Fruit fly (Drosophila melanogaster) whole organism, prepupa: ENCODE results near the gene Spps.

ENCODE experiments used
- Blimp-1 ChIP-seq: fragments of 200-800 bp; sonication (Bioruptor generic); optimal IDR thresholded peaks from 3 replicates; lab custom pipeline; 2017; ENCODE audit warnings: missing biosample characterization, missing genetic modification characterization, mild to moderate bottlenecking, moderate library complexity, missing genetic modification reagents
- CG10669 ChIP-seq: fragments of 200-800 bp; sonication (Bioruptor generic); optimal IDR thresholded peaks from 3 replicates; lab custom pipeline; 2018; ENCODE audit warnings: missing biosample characterization, mild to moderate bottlenecking, missing genetic modification characterization, moderate library complexity
- CG11294 ChIP-seq: fragments of 200-800 bp; sonication (Bioruptor generic); IDR thresholded peaks from 2 replicates; pipeline ENCODE4 v1.3.6; 2022; ENCODE audit warnings: missing biosample characterization, missing genetic modification characterization
- CG11762 ChIP-seq: fragments of 200-800 bp; sonication (Bioruptor generic); optimal IDR thresholded peaks from 3 replicates; lab custom pipeline; 2016; ENCODE audit warnings: missing biosample characterization, missing genetic modification characterization; ENCODE audit not compliant: insufficient read depth
- CG15336 ChIP-seq: fragments of 200-800 bp; sonication (Bioruptor generic); IDR thresholded peaks from 2 replicates; pipeline ENCODE4 v1.3.6; 2022; ENCODE audit warnings: missing biosample characterization, missing genetic modification characterization
- CG1621 ChIP-seq: fragments of 200-800 bp; sonication (Bioruptor generic); optimal IDR thresholded peaks from 3 replicates; lab custom pipeline; 2018; ENCODE audit warnings: missing biosample characterization, mild to moderate bottlenecking, missing genetic modification characterization
- CG16779 ChIP-seq: fragments of 200-800 bp; sonication (Bioruptor generic); optimal IDR thresholded peaks from 3 replicates; lab custom pipeline; 2017; ENCODE audit warnings: missing biosample characterization, mild to moderate bottlenecking, missing genetic modification characterization
- CG3032 ChIP-seq: fragments of 200-800 bp; optimal IDR thresholded peaks from 2 replicates; lab custom pipeline; 2019; ENCODE audit warnings: missing biosample characterization, mild to moderate bottlenecking, missing genetic modification characterization, moderate library complexity
- CG31627 ChIP-seq: fragments of 200-800 bp; sonication (Bioruptor generic); optimal IDR thresholded peaks from 3 replicates; lab custom pipeline; 2016; ENCODE audit warnings: missing biosample characterization, missing genetic modification characterization
- CG32006 ChIP-seq: fragments of 200-800 bp; sonication (Bioruptor generic); optimal IDR thresholded peaks from 3 replicates; lab custom pipeline; 2017; ENCODE audit warnings: missing biosample characterization, mild to moderate bottlenecking, missing genetic modification characterization
- CG34406 ChIP-seq: fragments of 200-800 bp; sonication (Bioruptor generic); optimal IDR thresholded peaks from 3 replicates; lab custom pipeline; 2016; ENCODE audit warnings: missing biosample characterization, missing genetic modification characterization
- CG3919 ChIP-seq: fragments of 200-800 bp; sonication (Bioruptor generic); optimal IDR thresholded peaks from 3 replicates; lab custom pipeline; 2016; ENCODE audit warnings: missing biosample characterization, missing genetic modification characterization
- CG6163 ChIP-seq: fragments of 200-800 bp; sonication (Bioruptor generic); IDR thresholded peaks from 3 replicates; pipeline ENCODE4 v1.3.6; 2022; ENCODE audit warnings: missing biosample characterization, missing genetic modification characterization
- CG6792 ChIP-seq: fragments of 200-800 bp; sonication (Bioruptor generic); optimal IDR thresholded peaks from 3 replicates; lab custom pipeline; 2016; ENCODE audit warnings: missing biosample characterization, missing genetic modification characterization
- CG6808 ChIP-seq: fragments of 200-800 bp; sonication (Bioruptor generic); optimal IDR thresholded peaks from 3 replicates; lab custom pipeline; 2017; ENCODE audit warnings: missing biosample characterization, missing genetic modification characterization, mild to moderate bottlenecking, moderate library complexity, missing genetic modification reagents
- CG6854 ChIP-seq: fragments of 200-800 bp; sonication (Bioruptor generic); optimal IDR thresholded peaks from 2 replicates; lab custom pipeline; 2017; ENCODE audit warnings: missing biosample characterization, mild to moderate bottlenecking, missing genetic modification characterization
- CG7368 ChIP-seq: fragments of 200-800 bp; sonication (Bioruptor generic); optimal IDR thresholded peaks from 3 replicates; lab custom pipeline; 2016; ENCODE audit warnings: missing biosample characterization, missing genetic modification characterization
- CG8119 ChIP-seq: fragments of 200-800 bp; sonication (Bioruptor generic); IDR thresholded peaks from 3 replicates; pipeline ENCODE4 v1.3.6; 2022; ENCODE audit warnings: missing biosample characterization, missing genetic modification characterization
- CG8319 ChIP-seq: fragments of 200-800 bp; sonication (Bioruptor generic); optimal IDR thresholded peaks from 3 replicates; lab custom pipeline; 2016; ENCODE audit warnings: missing biosample characterization, missing genetic modification characterization
- CG8632 ChIP-seq: fragments of 200-800 bp; sonication (Bioruptor generic); optimal IDR thresholded peaks from 3 replicates; lab custom pipeline; 2016; ENCODE audit warnings: missing biosample characterization, missing genetic modification characterization
- CG9139 ChIP-seq: fragments of 200-800 bp; sonication (Bioruptor generic); optimal IDR thresholded peaks from 3 replicates; lab custom pipeline; 2017; ENCODE audit warnings: missing biosample characterization, mild to moderate bottlenecking, missing genetic modification characterization
- Eip75B ChIP-seq: fragments of 200-800 bp; sonication (Bioruptor generic); optimal IDR thresholded peaks from 3 replicates; lab custom pipeline; 2016; ENCODE audit warnings: missing biosample characterization, missing genetic modification characterization
- Eip78C ChIP-seq: fragments of 200-800 bp; sonication (Bioruptor generic); peaks from one replicate; lab custom pipeline; 2016; ENCODE audit warnings: missing biosample characterization, missing genetic modification characterization
- Ets21C ChIP-seq: fragments of 200-800 bp; sonication (Bioruptor generic); optimal IDR thresholded peaks from 3 replicates; lab custom pipeline; 2016; ENCODE audit warnings: missing biosample characterization, missing genetic modification characterization
- Ets96B ChIP-seq: fragments of 200-800 bp; optimal IDR thresholded peaks from 2 replicates; lab custom pipeline; 2019; ENCODE audit warnings: missing biosample characterization, mild to moderate bottlenecking, missing genetic modification characterization, moderate library complexity
- Gug ChIP-seq: fragments of 200-800 bp; sonication (Bioruptor generic); IDR thresholded peaks from 2 replicates; pipeline ENCODE4 v1.3.6; 2022; ENCODE audit warnings: missing biosample characterization, missing genetic modification characterization
- Hr38 ChIP-seq: sonication (Bioruptor generic); optimal IDR thresholded peaks from 2 replicates; lab custom pipeline; 2016; ENCODE audit warnings: missing biosample characterization, missing genetic modification characterization
- Hr39 ChIP-seq: fragments of 200-800 bp; sonication (Bioruptor generic); optimal IDR thresholded peaks from 2 replicates; lab custom pipeline; 2016; ENCODE audit warnings: missing biosample characterization, missing genetic modification characterization
- Lpt ChIP-seq: fragments of 200-800 bp; sonication (Bioruptor generic); optimal IDR thresholded peaks from 3 replicates; lab custom pipeline; 2016; ENCODE audit warnings: missing biosample characterization, missing genetic modification characterization
- Met ChIP-seq: fragments of 200-800 bp; sonication (Bioruptor generic); optimal IDR thresholded peaks from 3 replicates; lab custom pipeline; 2016; ENCODE audit warnings: missing biosample characterization, missing genetic modification characterization
- OdsH ChIP-seq: fragments of 200-800 bp; sonication (Bioruptor generic); optimal IDR thresholded peaks from 3 replicates; lab custom pipeline; 2016; ENCODE audit warnings: missing biosample characterization, missing genetic modification characterization
- Smox ChIP-seq: fragments of 200-800 bp; sonication (Bioruptor generic); optimal IDR thresholded peaks from 3 replicates; lab custom pipeline; 2016; ENCODE audit warnings: missing biosample characterization, missing genetic modification characterization
- Sox102F ChIP-seq: fragments of 200-800 bp; sonication (Bioruptor generic); optimal IDR thresholded peaks from 2 replicates; lab custom pipeline; 2016; ENCODE audit warnings: missing biosample characterization, mild to moderate bottlenecking, missing genetic modification characterization
- Sox14 ChIP-seq: fragments of 200-800 bp; sonication (Bioruptor generic); optimal IDR thresholded peaks from 3 replicates; lab custom pipeline; 2016; ENCODE audit warnings: missing biosample characterization, missing genetic modification characterization
- Sox15 ChIP-seq: fragments of 200-800 bp; sonication (Bioruptor generic); optimal IDR thresholded peaks from 3 replicates; lab custom pipeline; 2016; ENCODE audit warnings: missing biosample characterization, missing genetic modification characterization
- achi ChIP-seq: fragments of 200-800 bp; sonication (Bioruptor generic); optimal IDR thresholded peaks from 3 replicates; lab custom pipeline; 2016; ENCODE audit warnings: missing biosample characterization, missing genetic modification characterization
- acj6 ChIP-seq: fragments of 200-800 bp; sonication (Bioruptor generic); optimal IDR thresholded peaks from 3 replicates; lab custom pipeline; 2016; ENCODE audit warnings: missing biosample characterization, missing genetic modification characterization
- cyc ChIP-seq: fragments of 200-800 bp; sonication (Bioruptor generic); optimal IDR thresholded peaks from 3 replicates; lab custom pipeline; 2016; ENCODE audit warnings: missing biosample characterization, missing genetic modification characterization
- dsx ChIP-seq: fragments of 200-800 bp; optimal IDR thresholded peaks from 3 replicates; lab custom pipeline; 2019; ENCODE audit warnings: missing biosample characterization, mild to moderate bottlenecking, missing genetic modification characterization, moderate library complexity; ENCODE audit not compliant: poor library complexity, severe bottlenecking
- eg ChIP-seq: fragments of 200-800 bp; sonication (Bioruptor generic); IDR thresholded peaks from 3 replicates; pipeline ENCODE4 v1.3.6; 2022; ENCODE audit warnings: missing biosample characterization, missing genetic modification characterization
- esn ChIP-seq: fragments of 200-800 bp; sonication (Bioruptor generic); optimal IDR thresholded peaks from 2 replicates; lab custom pipeline; 2016; ENCODE audit warnings: missing biosample characterization, mild to moderate bottlenecking, missing genetic modification characterization, moderate library complexity
- fd59A ChIP-seq: fragments of 200-800 bp; sonication (Bioruptor generic); optimal IDR thresholded peaks from 2 replicates; lab custom pipeline; 2017; ENCODE audit warnings: missing biosample characterization, mild to moderate bottlenecking, missing genetic modification characterization, missing genetic modification reagents
- fd85E ChIP-seq: fragments of 200-800 bp; sonication (Bioruptor generic); optimal IDR thresholded peaks from 3 replicates; lab custom pipeline; 2016; ENCODE audit warnings: missing biosample characterization, missing genetic modification characterization
- fkh ChIP-seq: fragments of 200-800 bp; sonication (Bioruptor generic); optimal IDR thresholded peaks from 3 replicates; lab custom pipeline; 2017; ENCODE audit warnings: missing biosample characterization, mild to moderate bottlenecking, missing genetic modification characterization, moderate library complexity
- lz ChIP-seq: fragments of 200-800 bp; sonication (Bioruptor generic); optimal IDR thresholded peaks from 3 replicates; lab custom pipeline; 2016; ENCODE audit warnings: missing biosample characterization, missing genetic modification characterization
- net ChIP-seq: fragments of 200-800 bp; sonication (Bioruptor generic); optimal IDR thresholded peaks from 3 replicates; lab custom pipeline; 2016; ENCODE audit warnings: missing biosample characterization, missing genetic modification characterization
- pdm3 ChIP-seq: fragments of 200-800 bp; sonication (Bioruptor generic); optimal IDR thresholded peaks from 3 replicates; lab custom pipeline; 2016; ENCODE audit warnings: missing biosample characterization, missing genetic modification characterization
- salr ChIP-seq, 2 experiments: fragments of 200-800 bp; sonication (Bioruptor generic); optimal IDR thresholded peaks; 3 replicates each; lab custom pipeline; 2016 to 2018; ENCODE audit warnings: missing biosample characterization in 2 of 2, missing genetic modification characterization in 2 of 2, mild to moderate bottlenecking in 1 of 2
- spab ChIP-seq: fragments of 200-800 bp; sonication (Bioruptor generic); optimal IDR thresholded peaks from 2 replicates; lab custom pipeline; 2017; ENCODE audit warnings: missing biosample characterization, mild to moderate bottlenecking, missing genetic modification characterization, missing genetic modification reagents
- ss ChIP-seq, 2 experiments: fragments of 200-800 bp; sonication (Bioruptor generic); optimal IDR thresholded peaks; 2 replicates in 1 of 2; 3 replicates in 1 of 2; lab custom pipeline; 2017 to 2018; ENCODE audit warnings: mild to moderate bottlenecking in 2 of 2, missing biosample characterization in 2 of 2, missing genetic modification characterization in 2 of 2, moderate library complexity in 1 of 2
- svp ChIP-seq: fragments of 200-800 bp; sonication (Bioruptor generic); peaks from one replicate; lab custom pipeline; 2016; ENCODE audit warnings: missing biosample characterization, missing genetic modification characterization
- topi ChIP-seq: fragments of 200-800 bp; sonication (Bioruptor generic); optimal IDR thresholded peaks from 3 replicates; lab custom pipeline; 2016; ENCODE audit warnings: missing biosample characterization, missing genetic modification characterization
- vri ChIP-seq: fragments of 200-800 bp; sonication (Bioruptor generic); optimal IDR thresholded peaks from 3 replicates; lab custom pipeline; 2016; ENCODE audit warnings: missing biosample characterization, mild to moderate bottlenecking, missing genetic modification characterization

Gene Spps

dm6 chr3R:24204022-24204421 lies 22.7 kb downstream of the Spps start:
- TF ChIP-seq vri (GFP tag; lab: Kevin White, UChicago) (no peak), CG1621 (no peak), CG31627 (GFP tag; lab: Kevin White, UChicago) (peak; percentile 22), pdm3 (GFP tag; lab: Kevin White, UChicago) (peak; percentile 40), fd59A (GFP tag; lab: Kevin White, UChicago) (no peak), Eip75B (peak; percentile 16), Gug (no peak), OdsH (GFP tag; lab: Kevin White, UChicago) (peak; percentile 45), ss (GFP tag; optimal IDR thresholded peaks at IDR 0.05; lab: Kevin White, UChicago) (no peak), salr (GFP tag; optimal IDR thresholded peaks at IDR 0.05; lab: Kevin White, UChicago) (no peak), Met (GFP tag; lab: Kevin White, UChicago) (no peak), spab (GFP tag; lab: Kevin White, UChicago) (no peak), net (GFP tag; lab: Kevin White, UChicago) (peak; percentile 10), CG3032 (tag; lab: Kevin White, UChicago) (peak; percentile 8), CG11762 (GFP tag; lab: Kevin White, UChicago) (no peak), CG10669 (GFP tag; lab: Kevin White, UChicago) (no peak), CG9139 (no peak), Ets21C (GFP tag; lab: Kevin White, UChicago) (no peak), fkh (no peak), lz (peak; percentile 5), Sox14 (GFP tag; lab: Kevin White, UChicago) (peak; percentile 32), CG7368 (GFP tag; lab: Kevin White, UChicago) (no peak), CG8632 (GFP tag; lab: Kevin White, UChicago) (no peak), CG11294 (GFP tag; lab: Robert Waterston, UW) (0 out of 2 replicates have a peak, but pooled peaks have one; percentile 30), CG6792 (GFP tag; lab: Kevin White, UChicago) (no peak), Hr38 (no peak), achi (peak; percentile 34), CG32006 (GFP tag; lab: Kevin White, UChicago) (peak; percentile 87), Smox (GFP tag; lab: Kevin White, UChicago) (no peak), Blimp-1 (GFP tag; lab: Kevin White, UChicago) (no peak), fd85E (GFP tag; lab: Kevin White, UChicago) (no peak), Ets96B (tag; lab: Kevin White, UChicago) (no peak), Hr39 (GFP tag; lab: Kevin White, UChicago) (peak; percentile 19), eg (GFP tag; lab: Robert Waterston, UW) (peak; percentile 22; the same call in 1 of the 3 replicates), Sox102F (GFP tag; lab: Kevin White, UChicago) (no peak), CG34406 (GFP tag; lab: Kevin White, UChicago) (peak; percentile 12), CG3919 (GFP tag; lab: Kevin White, UChicago) (peak; percentile 41), svp (no peak), CG8119 (GFP tag; lab: Robert Waterston, UW) (peak; percentile 56), CG8319 (GFP tag; lab: Kevin White, UChicago) (no peak), CG6163 (GFP tag; lab: Robert Waterston, UW) (no peak), dsx (GFP tag; lab: Kevin White, UChicago) (no peak), Lpt (GFP tag; lab: Kevin White, UChicago) (peak; percentile 28), CG6854 (GFP tag; lab: Kevin White, UChicago) (no peak), Eip78C (peak; percentile 78), esn (GFP tag; lab: Kevin White, UChicago) (no peak), topi (GFP tag; lab: Kevin White, UChicago) (no peak), Sox15 (GFP tag; lab: Kevin White, UChicago) (no peak), CG16779 (no peak), acj6 (GFP tag; lab: Kevin White, UChicago) (peak; percentile 11), cyc (GFP tag; lab: Kevin White, UChicago) (peak; percentile 16), CG6808 (GFP tag; lab: Kevin White, UChicago) (no peak), CG15336 (GFP tag; lab: Robert Waterston, UW) (peak; percentile 68)
